Fruit fly (Drosophila melanogaster) whole organism, prepupa: Measurements from ENCODE around the gene Syx13.

Experiments
- CG10631 ChIP-seq: fragments of 200-800 bp; sonication (Bioruptor generic); optimal IDR thresholded peaks from 2 replicates; lab custom pipeline; 2016; ENCODE audit warnings: missing biosample characterization, missing genetic modification characterization
- CG10669 ChIP-seq: fragments of 200-800 bp; sonication (Bioruptor generic); optimal IDR thresholded peaks from 3 replicates; lab custom pipeline; 2018; ENCODE audit warnings: missing biosample characterization, mild to moderate bottlenecking, missing genetic modification characterization, moderate library complexity
- CG11294 ChIP-seq: fragments of 200-800 bp; sonication (Bioruptor generic); IDR thresholded peaks from 2 replicates; pipeline ENCODE4 v1.3.6; 2022; ENCODE audit warnings: missing biosample characterization, missing genetic modification characterization
- CG11762 ChIP-seq: fragments of 200-800 bp; sonication (Bioruptor generic); optimal IDR thresholded peaks from 3 replicates; lab custom pipeline; 2016; ENCODE audit warnings: missing biosample characterization, missing genetic modification characterization; ENCODE audit not compliant: insufficient read depth
- CG11902 ChIP-seq: fragments of 200-800 bp; sonication (Bioruptor generic); optimal IDR thresholded peaks from 3 replicates; lab custom pipeline; 2016; ENCODE audit warnings: missing biosample characterization, missing genetic modification characterization
- CG15336 ChIP-seq: fragments of 200-800 bp; sonication (Bioruptor generic); IDR thresholded peaks from 2 replicates; pipeline ENCODE4 v1.3.6; 2022; ENCODE audit warnings: missing biosample characterization, missing genetic modification characterization
- CG1621 ChIP-seq: fragments of 200-800 bp; sonication (Bioruptor generic); optimal IDR thresholded peaks from 3 replicates; lab custom pipeline; 2018; ENCODE audit warnings: missing biosample characterization, mild to moderate bottlenecking, missing genetic modification characterization
- CG3032 ChIP-seq: fragments of 200-800 bp; optimal IDR thresholded peaks from 2 replicates; lab custom pipeline; 2019; ENCODE audit warnings: missing biosample characterization, mild to moderate bottlenecking, missing genetic modification characterization, moderate library complexity
- CG32006 ChIP-seq: fragments of 200-800 bp; sonication (Bioruptor generic); optimal IDR thresholded peaks from 3 replicates; lab custom pipeline; 2017; ENCODE audit warnings: missing biosample characterization, mild to moderate bottlenecking, missing genetic modification characterization
- CG34406 ChIP-seq: fragments of 200-800 bp; sonication (Bioruptor generic); optimal IDR thresholded peaks from 3 replicates; lab custom pipeline; 2016; ENCODE audit warnings: missing biosample characterization, missing genetic modification characterization
- CG3919 ChIP-seq: fragments of 200-800 bp; sonication (Bioruptor generic); optimal IDR thresholded peaks from 3 replicates; lab custom pipeline; 2016; ENCODE audit warnings: missing biosample characterization, missing genetic modification characterization
- CG4318 ChIP-seq: fragments of 200-800 bp; sonication (Bioruptor generic); optimal IDR thresholded peaks from 3 replicates; lab custom pipeline; 2017; ENCODE audit warnings: missing biosample characterization, mild to moderate bottlenecking, missing genetic modification characterization
- CG6792 ChIP-seq: fragments of 200-800 bp; sonication (Bioruptor generic); optimal IDR thresholded peaks from 3 replicates; lab custom pipeline; 2016; ENCODE audit warnings: missing biosample characterization, missing genetic modification characterization
- CG6808 ChIP-seq: fragments of 200-800 bp; sonication (Bioruptor generic); optimal IDR thresholded peaks from 3 replicates; lab custom pipeline; 2017; ENCODE audit warnings: missing biosample characterization, missing genetic modification characterization, mild to moderate bottlenecking, moderate library complexity, missing genetic modification reagents
- CG8119 ChIP-seq: fragments of 200-800 bp; sonication (Bioruptor generic); IDR thresholded peaks from 3 replicates; pipeline ENCODE4 v1.3.6; 2022; ENCODE audit warnings: missing biosample characterization, missing genetic modification characterization
- CG8319 ChIP-seq: fragments of 200-800 bp; sonication (Bioruptor generic); optimal IDR thresholded peaks from 3 replicates; lab custom pipeline; 2016; ENCODE audit warnings: missing biosample characterization, missing genetic modification characterization
- CG8632 ChIP-seq: fragments of 200-800 bp; sonication (Bioruptor generic); optimal IDR thresholded peaks from 3 replicates; lab custom pipeline; 2016; ENCODE audit warnings: missing biosample characterization, missing genetic modification characterization
- CG9139 ChIP-seq: fragments of 200-800 bp; sonication (Bioruptor generic); optimal IDR thresholded peaks from 3 replicates; lab custom pipeline; 2017; ENCODE audit warnings: missing biosample characterization, mild to moderate bottlenecking, missing genetic modification characterization
- Eip75B ChIP-seq: fragments of 200-800 bp; sonication (Bioruptor generic); optimal IDR thresholded peaks from 3 replicates; lab custom pipeline; 2016; ENCODE audit warnings: missing biosample characterization, missing genetic modification characterization
- Eip78C ChIP-seq: fragments of 200-800 bp; sonication (Bioruptor generic); peaks from one replicate; lab custom pipeline; 2016; ENCODE audit warnings: missing biosample characterization, missing genetic modification characterization
- Ets96B ChIP-seq: fragments of 200-800 bp; optimal IDR thresholded peaks from 2 replicates; lab custom pipeline; 2019; ENCODE audit warnings: missing biosample characterization, mild to moderate bottlenecking, missing genetic modification characterization, moderate library complexity
- Gug ChIP-seq: fragments of 200-800 bp; sonication (Bioruptor generic); IDR thresholded peaks from 2 replicates; pipeline ENCODE4 v1.3.6; 2022; ENCODE audit warnings: missing biosample characterization, missing genetic modification characterization
- Hr4 ChIP-seq: fragments of 200-800 bp; sonication (Bioruptor generic); optimal IDR thresholded peaks from 3 replicates; lab custom pipeline; 2016; ENCODE audit warnings: missing biosample characterization, missing genetic modification characterization
- Lpt ChIP-seq: fragments of 200-800 bp; sonication (Bioruptor generic); optimal IDR thresholded peaks from 3 replicates; lab custom pipeline; 2016; ENCODE audit warnings: missing biosample characterization, missing genetic modification characterization
- Met ChIP-seq: fragments of 200-800 bp; sonication (Bioruptor generic); optimal IDR thresholded peaks from 3 replicates; lab custom pipeline; 2016; ENCODE audit warnings: missing biosample characterization, missing genetic modification characterization
- OdsH ChIP-seq: fragments of 200-800 bp; sonication (Bioruptor generic); optimal IDR thresholded peaks from 3 replicates; lab custom pipeline; 2016; ENCODE audit warnings: missing biosample characterization, missing genetic modification characterization
- Smox ChIP-seq: fragments of 200-800 bp; sonication (Bioruptor generic); optimal IDR thresholded peaks from 3 replicates; lab custom pipeline; 2016; ENCODE audit warnings: missing biosample characterization, missing genetic modification characterization
- Sox102F ChIP-seq: fragments of 200-800 bp; sonication (Bioruptor generic); optimal IDR thresholded peaks from 2 replicates; lab custom pipeline; 2016; ENCODE audit warnings: missing biosample characterization, mild to moderate bottlenecking, missing genetic modification characterization
- achi ChIP-seq: fragments of 200-800 bp; sonication (Bioruptor generic); optimal IDR thresholded peaks from 3 replicates; lab custom pipeline; 2016; ENCODE audit warnings: missing biosample characterization, missing genetic modification characterization
- acj6 ChIP-seq: fragments of 200-800 bp; sonication (Bioruptor generic); optimal IDR thresholded peaks from 3 replicates; lab custom pipeline; 2016; ENCODE audit warnings: missing biosample characterization, missing genetic modification characterization
- dac ChIP-seq: fragments of 200-800 bp; sonication (Bioruptor generic); optimal IDR thresholded peaks from 2 replicates; lab custom pipeline; 2017; ENCODE audit warnings: missing biosample characterization, mild to moderate bottlenecking, missing genetic modification characterization
- dsx ChIP-seq: fragments of 200-800 bp; optimal IDR thresholded peaks from 3 replicates; lab custom pipeline; 2019; ENCODE audit warnings: missing biosample characterization, mild to moderate bottlenecking, missing genetic modification characterization, moderate library complexity; ENCODE audit not compliant: poor library complexity, severe bottlenecking
- esn ChIP-seq: fragments of 200-800 bp; sonication (Bioruptor generic); optimal IDR thresholded peaks from 2 replicates; lab custom pipeline; 2016; ENCODE audit warnings: missing biosample characterization, mild to moderate bottlenecking, missing genetic modification characterization, moderate library complexity
- fd59A ChIP-seq: fragments of 200-800 bp; sonication (Bioruptor generic); optimal IDR thresholded peaks from 2 replicates; lab custom pipeline; 2017; ENCODE audit warnings: missing biosample characterization, mild to moderate bottlenecking, missing genetic modification characterization, missing genetic modification reagents
- fd85E ChIP-seq: fragments of 200-800 bp; sonication (Bioruptor generic); optimal IDR thresholded peaks from 3 replicates; lab custom pipeline; 2016; ENCODE audit warnings: missing biosample characterization, missing genetic modification characterization
- lz ChIP-seq: fragments of 200-800 bp; sonication (Bioruptor generic); optimal IDR thresholded peaks from 3 replicates; lab custom pipeline; 2016; ENCODE audit warnings: missing biosample characterization, missing genetic modification characterization
- net ChIP-seq: fragments of 200-800 bp; sonication (Bioruptor generic); optimal IDR thresholded peaks from 3 replicates; lab custom pipeline; 2016; ENCODE audit warnings: missing biosample characterization, missing genetic modification characterization
- pdm3 ChIP-seq: fragments of 200-800 bp; sonication (Bioruptor generic); optimal IDR thresholded peaks from 3 replicates; lab custom pipeline; 2016; ENCODE audit warnings: missing biosample characterization, missing genetic modification characterization
- salr ChIP-seq, 2 experiments: fragments of 200-800 bp; sonication (Bioruptor generic); optimal IDR thresholded peaks; 3 replicates each; lab custom pipeline; 2016 to 2018; ENCODE audit warnings: missing biosample characterization in 2 of 2, missing genetic modification characterization in 2 of 2, mild to moderate bottlenecking in 1 of 2
- spab ChIP-seq: fragments of 200-800 bp; sonication (Bioruptor generic); optimal IDR thresholded peaks from 2 replicates; lab custom pipeline; 2017; ENCODE audit warnings: missing biosample characterization, mild to moderate bottlenecking, missing genetic modification characterization, missing genetic modification reagents
- ss ChIP-seq, 2 experiments: fragments of 200-800 bp; sonication (Bioruptor generic); optimal IDR thresholded peaks; 2 replicates in 1 of 2; 3 replicates in 1 of 2; lab custom pipeline; 2017 to 2018; ENCODE audit warnings: mild to moderate bottlenecking in 2 of 2, missing biosample characterization in 2 of 2, missing genetic modification characterization in 2 of 2, moderate library complexity in 1 of 2
- svp ChIP-seq: fragments of 200-800 bp; sonication (Bioruptor generic); peaks from one replicate; lab custom pipeline; 2016; ENCODE audit warnings: missing biosample characterization, missing genetic modification characterization
- topi ChIP-seq: fragments of 200-800 bp; sonication (Bioruptor generic); optimal IDR thresholded peaks from 3 replicates; lab custom pipeline; 2016; ENCODE audit warnings: missing biosample characterization, missing genetic modification characterization
- vri ChIP-seq: fragments of 200-800 bp; sonication (Bioruptor generic); optimal IDR thresholded peaks from 3 replicates; lab custom pipeline; 2016; ENCODE audit warnings: missing biosample characterization, mild to moderate bottlenecking, missing genetic modification characterization

Gene Syx13

DNA sequence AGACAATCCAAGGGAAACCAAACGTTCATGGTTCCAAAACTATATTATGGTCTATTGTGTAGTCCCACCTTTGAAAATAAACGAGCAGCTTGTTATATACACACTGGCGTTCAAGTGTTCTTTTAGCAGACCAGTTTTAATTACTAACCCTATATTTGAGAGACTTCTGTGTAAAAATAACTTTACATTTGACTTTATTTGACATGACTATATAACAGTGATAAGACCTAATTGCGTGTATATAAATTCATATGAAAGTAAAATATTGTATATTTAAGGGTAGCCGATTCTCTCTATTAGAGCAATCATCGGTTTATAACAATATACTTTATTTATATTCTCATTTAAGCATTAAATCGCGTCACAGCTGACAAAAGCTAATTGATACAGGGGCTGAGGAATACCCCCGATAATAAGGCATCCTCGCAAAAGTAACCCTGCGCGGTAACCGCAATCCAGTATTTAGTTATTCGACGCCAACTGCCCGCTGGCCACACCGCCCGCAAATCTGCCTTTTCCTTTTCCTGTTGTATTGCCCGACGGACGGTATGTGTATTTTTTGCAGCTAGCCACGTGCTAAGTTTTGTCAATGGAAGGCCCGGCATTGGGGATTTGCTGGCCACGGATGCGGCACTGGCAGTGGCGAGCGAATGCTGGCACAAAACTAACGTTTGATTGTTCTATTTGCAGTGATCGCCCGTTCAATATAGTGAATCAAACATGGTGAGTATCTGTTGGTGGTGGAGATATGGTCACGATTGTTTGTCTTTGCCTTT, 2.8 kb upstream of the Syx13 start, which contains the start of gene RpS4 (continued):
- TF ChIP-seq Gug (peak; percentile 30; the same call in 1 of the 2 replicates), spab (GFP tag; lab: Kevin White, UChicago) (peak; percentile 74), lz (peak; percentile 89), salr (GFP tag; optimal IDR thresholded peaks at IDR 0.05; lab: Kevin White, UChicago) (peak in 1 of 2 experiments; percentile 92), net (peak; percentile 93), CG8319 (GFP tag; lab: Kevin White, UChicago) (peak; percentile 64), dac (peak; percentile 63), svp (GFP tag; lab: Kevin White, UChicago) (peak; percentile 84), Eip75B (peak; percentile 86), CG11762 (GFP tag; lab: Kevin White, UChicago) (peak; percentile 73)

DNA sequence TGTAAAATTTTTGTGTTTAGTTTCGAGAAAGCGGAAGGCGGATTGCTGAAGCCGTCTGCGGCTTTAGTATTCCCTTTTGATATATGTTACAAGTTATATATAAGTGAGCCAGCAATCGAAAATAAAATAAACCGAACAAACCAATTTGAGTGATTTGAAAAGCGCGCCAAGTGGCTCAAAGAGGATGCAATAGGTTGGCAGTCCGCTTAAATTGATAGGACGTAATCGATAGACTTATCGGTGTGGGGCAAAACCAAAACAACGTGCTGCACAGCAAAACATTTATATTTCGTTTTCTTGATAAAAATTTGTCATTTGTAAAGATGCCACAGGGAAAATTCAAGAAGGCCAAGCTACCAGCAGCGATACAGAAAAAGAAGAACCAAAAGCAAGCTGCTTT, 2.5 kb downstream of the Syx13 start, which contains the start of gene CG11279:
CG11279 (plus strand) TSS at position 220 of the 400 bp plus-strand sequence.
- TF ChIP-seq CG10631 (GFP tag; lab: Kevin White, UChicago), result no peak
- TF ChIP-seq svp (GFP tag; lab: Kevin White, UChicago), result peak; percentile 7

dm6 chr3L:13049671-13050070, 5.4 kb downstream of the Syx13 start:
- TF ChIP-seq CG3919 (GFP tag; lab: Kevin White, UChicago) (peak; percentile 27), acj6 (peak; percentile 30), CG10631 (GFP tag; lab: Kevin White, UChicago) (peak; percentile 42), svp (GFP tag; lab: Kevin White, UChicago) (peak; percentile 80), CG8119 (GFP tag; lab: Robert Waterston, UW) (peak; percentile 47; the same call in 2 of the 3 replicates), CG9139 (no peak), topi (GFP tag; lab: Kevin White, UChicago) (peak; percentile 32), CG6808 (GFP tag; lab: Kevin White, UChicago) (peak; percentile 55), Sox102F (GFP tag; lab: Kevin White, UChicago) (peak; percentile 3), Lpt (peak; percentile 16), ss (GFP tag; optimal IDR thresholded peaks at IDR 0.05; lab: Kevin White, UChicago) (peak; percentile 36 to 41), CG32006 (GFP tag; lab: Kevin White, UChicago) (peak; percentile 66), lz (peak; percentile 22), CG11902 (GFP tag; lab: Kevin White, UChicago) (no peak), Eip75B (peak; percentile 29), achi (GFP tag; lab: Kevin White, UChicago) (peak; percentile 39), net (peak; percentile 41), CG15336 (GFP tag; lab: Robert Waterston, UW) (0 out of 2 replicates have a peak, but pooled peaks have one; percentile 34), CG11762 (GFP tag; lab: Kevin White, UChicago) (no peak), pdm3 (GFP tag; lab: Kevin White, UChicago) (no peak), fd85E (GFP tag; lab: Kevin White, UChicago) (no peak), spab (GFP tag; lab: Kevin White, UChicago) (peak; percentile 37), OdsH (GFP tag; lab: Kevin White, UChicago) (no peak), CG11294 (no peak), CG3032 (tag; lab: Kevin White, UChicago) (peak; percentile 35), CG10669 (peak; percentile 32), vri (peak; percentile 15), CG4318 (no peak), CG34406 (peak; percentile 3), esn (peak; percentile 38), CG1621 (tag; lab: Kevin White, UChicago) (peak; percentile 7), Met (GFP tag; lab: Kevin White, UChicago) (peak; percentile 27), Ets96B (tag; lab: Kevin White, UChicago) (peak; percentile 38), salr (GFP tag; optimal IDR thresholded peaks at IDR 0.05; lab: Kevin White, UChicago) (peak in 1 of 2 experiments; percentile 11), CG6792 (GFP tag; lab: Kevin White, UChicago) (peak; percentile 11), Smox (GFP tag; lab: Kevin White, UChicago) (peak; percentile 28), Eip78C (GFP tag; lab: Kevin White, UChicago) (peak; percentile 86), Hr4 (GFP tag; lab: Kevin White, UChicago) (no peak), dsx (peak; percentile 35), fd59A (GFP tag; lab: Kevin White, UChicago) (no peak), CG8632 (GFP tag; lab: Kevin White, UChicago) (peak; percentile 16)
